Fruit fly (Drosophila melanogaster) S2 (cell line): ENCODE measurements around the gene Cyp4s3.

Source experiments
- CG8478 ChIP-seq: fragments of >200 bp; optimal IDR thresholded peaks from 2 replicates; lab custom pipeline; 2018
- CTCF ChIP-seq, 2 experiments: fragments of >200 bp; optimal IDR thresholded peaks; 2 replicates each; lab custom pipeline; 2018

- no peak for TF ChIP-seq CG8478
- no peak for TF ChIP-seq CTCF (optimal IDR thresholded peaks at IDR 0.05; lab: Kevin White, UChicago)
Observed at dm6 chrX:15150261-15150660, 33.9 kb upstream of the Cyp4s3 start.
